Worm (Caenorhabditis elegans) whole organism, L3 larva: ENCODE measurements around the gene T24E12.3.

Experiments
- ceh-28 ChIP-seq: fragments of 150-350 bp; optimal IDR thresholded peaks from 2 replicates; lab custom pipeline; 2014; ENCODE audit warnings: missing biosample characterization, missing genetic modification reagents, missing genetic modification characterization

The T24E12.3 gene

DNA sequence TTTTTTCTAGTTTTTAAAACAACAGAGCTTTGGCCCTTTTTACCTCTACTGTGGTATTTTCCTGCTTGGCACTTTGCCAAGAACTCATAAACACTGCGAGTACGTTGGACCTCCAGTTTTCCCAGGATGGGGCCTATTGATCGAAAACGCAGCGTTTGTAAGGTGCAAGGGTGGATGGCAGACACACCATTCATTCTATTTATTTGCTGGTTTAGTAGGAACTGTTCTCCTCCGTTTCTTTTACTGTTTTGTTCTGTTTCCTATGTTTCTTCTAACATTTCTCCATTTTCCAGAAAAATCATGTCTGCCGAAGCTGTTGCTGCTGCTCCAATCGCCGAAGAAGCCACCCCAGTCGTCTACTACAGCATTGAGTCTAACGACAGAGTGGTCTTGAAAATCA is 48.0 kb downstream of the T24E12.3 start, which contains the start of gene skr-15:
skr-15 (plus strand) TSS at position 301 of the 400 bp plus-strand sequence.
- no peak for TF ChIP-seq ceh-28 (tag; lab: Kevin White, UChicago)
